Worm (Caenorhabditis elegans) whole organism, L3 larva: ENCODE results near the gene F52H2.3.

ENCODE experiments used
- R02D3.7 ChIP-seq: fragments of 150-350 bp; optimal IDR thresholded peaks from 2 replicates; lab custom pipeline; 2014; ENCODE audit warnings: missing biosample characterization, missing genetic modification characterization
- aly-2 ChIP-seq: fragments of 150-350 bp; optimal IDR thresholded peaks from 2 replicates; lab custom pipeline; 2014; ENCODE audit warnings: missing biosample characterization, missing genetic modification characterization
- ama-1 ChIP-seq: fragments of 150-350 bp; optimal IDR thresholded peaks from 2 replicates; lab custom pipeline; 2018
- lsy-12 ChIP-seq: sonication (generic microtip); optimal IDR thresholded peaks from 2 replicates; lab custom pipeline; 2016; ENCODE audit warnings: mild to moderate bottlenecking, missing genetic modification characterization, missing compliant biosample characterization
- mdl-1 ChIP-seq: fragments of 150-350 bp; optimal IDR thresholded peaks from 2 replicates; lab custom pipeline; 2014; ENCODE audit warnings: missing biosample characterization, missing genetic modification characterization
- nhr-28 ChIP-seq: fragments of 150-350 bp; optimal IDR thresholded peaks from 2 replicates; lab custom pipeline; 2014; ENCODE audit warnings: missing biosample characterization, missing genetic modification characterization
- sea-2 ChIP-seq: fragments of 150-350 bp; sonication (generic microtip); optimal IDR thresholded peaks from 4 replicates; lab custom pipeline; 2014; ENCODE audit warnings: missing biosample characterization, missing genetic modification reagents, missing genetic modification characterization
- skn-1 ChIP-seq: fragments of 150-350 bp; optimal IDR thresholded peaks from 2 replicates; lab custom pipeline; 2014; ENCODE audit warnings: missing biosample characterization, missing genetic modification characterization

DNA sequence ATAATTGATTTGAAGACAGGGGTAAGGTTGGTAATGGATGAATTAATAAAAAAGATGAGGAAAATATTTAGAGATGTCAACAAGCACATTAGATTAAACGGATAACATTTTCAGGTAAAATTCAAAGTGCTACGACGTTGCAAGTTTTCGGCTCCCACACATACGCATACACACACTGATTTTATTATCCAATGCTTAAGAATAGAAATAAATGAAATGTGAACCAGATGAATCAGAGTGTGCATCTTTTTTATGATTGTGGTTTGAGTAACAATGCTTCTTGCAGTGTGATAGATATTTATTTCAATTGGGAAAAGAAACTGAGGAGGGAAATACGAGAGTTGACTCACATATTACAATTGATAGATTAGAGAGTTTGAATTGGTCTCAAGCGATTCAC is 2.1 kb downstream of the F52H2.3 start:
- no peak for TF ChIP-seq sea-2 (GFP tag; lab: Kevin White, UChicago)
- TF ChIP-seq nhr-28 (tag; lab: Kevin White, UChicago), result no peak
- no peak for TF ChIP-seq lsy-12
- TF ChIP-seq mdl-1 (tag; lab: Kevin White, UChicago), result no peak
- no peak for TF ChIP-seq ama-1 (lab: Kevin White, UChicago)
- TF ChIP-seq skn-1 (tag; lab: Kevin White, UChicago), result no peak
- TF ChIP-seq R02D3.7, result no peak
- no peak for TF ChIP-seq aly-2 (tag; lab: Kevin White, UChicago)
